Worm (Caenorhabditis elegans): ENCODE results near the gene T08D10.4.

Gene T08D10.4

ce11 chrX:11985887-11986286 is 32.8 kb upstream of the T08D10.4 start, which contains the start of gene C49F5.5:
C49F5.5 (plus strand) TSS chrX:11986187.
- no peak for TF ChIP-seq ama-1 (optimal IDR thresholded peaks at IDR 0.05)
- no peak for TF ChIP-seq tbx-11 (GFP tag; IDR thresholded peaks at IDR 0.05)
- no peak for TF ChIP-seq flt-1 (GFP tag; IDR thresholded peaks at IDR 0.05)
- no peak for TF ChIP-seq sea-1 (GFP tag; conservative IDR thresholded peaks at IDR 0.05)
- no peak for TF ChIP-seq hmbx-1 (tag; optimal IDR thresholded peaks at IDR 0.05)
- no peak for TF ChIP-seq hnd-1 (tag; optimal IDR thresholded peaks at IDR 0.05)
- no peak for TF ChIP-seq tbx-37 (GFP tag; conservative IDR thresholded peaks at IDR 0.05)
- no peak for TF ChIP-seq pes-1 (GFP tag; IDR thresholded peaks at IDR 0.05)
- no peak for TF ChIP-seq hmg-4 (GFP tag; optimal IDR thresholded peaks at IDR 0.05)
- no peak for TF ChIP-seq ceh-13 (GFP tag; optimal IDR thresholded peaks at IDR 0.05)
- no peak for TF ChIP-seq F13C5.2 (tag; optimal IDR thresholded peaks at IDR 0.05)

DNA sequence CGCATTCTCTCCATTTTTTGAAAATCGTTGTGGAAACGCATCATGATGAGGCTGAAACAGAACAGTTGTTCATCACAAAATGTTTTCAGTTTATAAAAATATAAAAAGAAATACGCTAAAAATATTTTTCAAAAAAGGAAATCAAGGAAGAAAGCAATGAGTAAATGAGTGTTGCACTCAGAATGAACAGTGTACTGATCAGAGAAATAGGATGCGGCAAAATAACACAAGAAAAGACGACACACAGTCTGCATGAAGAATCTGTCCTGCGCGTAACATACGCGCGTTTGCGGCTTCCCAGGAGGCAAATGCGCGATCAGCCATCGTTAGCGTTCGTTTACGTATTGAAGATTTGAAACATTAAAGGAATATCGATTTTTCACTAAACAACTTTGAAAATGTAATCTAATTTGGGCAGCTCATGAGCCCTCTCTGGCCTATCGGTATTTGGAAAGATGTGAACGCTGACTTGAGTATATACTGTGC is 30.5 kb upstream of the T08D10.4 start, which contains the start of gene C49F5.3:
TSS of gene C49F5.3 (minus strand) at position 51 of the 486 bp plus-strand sequence.
- TF ChIP-seq ceh-13 (GFP tag; optimal IDR thresholded peaks at IDR 0.05) (no peak), hnd-1 (tag; optimal IDR thresholded peaks at IDR 0.05) (no peak), sea-1 (GFP tag; conservative IDR thresholded peaks at IDR 0.05) (no peak), B0310.2 (tag; optimal IDR thresholded peaks at IDR 0.05) (no peak), tbx-37 (GFP tag; conservative IDR thresholded peaks at IDR 0.05) (no peak), hmg-4 (GFP tag; optimal IDR thresholded peaks at IDR 0.05) (no peak), hmbx-1 (tag; optimal IDR thresholded peaks at IDR 0.05) (no peak), tra-4 (tag; optimal IDR thresholded peaks at IDR 0.05) (no peak), F13C5.2 (tag; optimal IDR thresholded peaks at IDR 0.05) (no peak), tbx-11 (GFP tag; IDR thresholded peaks at IDR 0.05) (no peak), flt-1 (GFP tag; IDR thresholded peaks at IDR 0.05) (no peak), ets-7 (tag; optimal IDR thresholded peaks at IDR 0.05) (no peak), scrt-1 (GFP tag; IDR thresholded peaks at IDR 0.05) (no peak), ama-1 (optimal IDR thresholded peaks at IDR 0.05) (no peak), pes-1 (GFP tag; IDR thresholded peaks at IDR 0.05) (no peak), ceh-36 (tag; optimal IDR thresholded peaks at IDR 0.05) (no peak), aly-1 (tag; optimal IDR thresholded peaks at IDR 0.05) (no peak)

- TF ChIP-seq tra-4 (tag; optimal IDR thresholded peaks at IDR 0.05) (no peak), hnd-1 (tag; optimal IDR thresholded peaks at IDR 0.05) (no peak), ceh-36 (tag; optimal IDR thresholded peaks at IDR 0.05) (no peak), tbx-37 (GFP tag; conservative IDR thresholded peaks at IDR 0.05) (no peak), aly-1 (tag; optimal IDR thresholded peaks at IDR 0.05) (no peak), B0310.2 (tag; optimal IDR thresholded peaks at IDR 0.05) (no peak), hmbx-1 (tag; optimal IDR thresholded peaks at IDR 0.05) (no peak), hmg-4 (GFP tag; optimal IDR thresholded peaks at IDR 0.05) (no peak), ama-1 (optimal IDR thresholded peaks at IDR 0.05) (no peak), scrt-1 (GFP tag; IDR thresholded peaks at IDR 0.05) (no peak), F13C5.2 (tag; optimal IDR thresholded peaks at IDR 0.05) (no peak), ceh-13 (GFP tag; optimal IDR thresholded peaks at IDR 0.05) (no peak)
Measured at ce11 chrX:11982065-11982464, 28.9 kb upstream of the T08D10.4 start, which contains the start of gene nhr-167. nhr-167 (minus strand) TSS chrX:11982085.

DNA sequence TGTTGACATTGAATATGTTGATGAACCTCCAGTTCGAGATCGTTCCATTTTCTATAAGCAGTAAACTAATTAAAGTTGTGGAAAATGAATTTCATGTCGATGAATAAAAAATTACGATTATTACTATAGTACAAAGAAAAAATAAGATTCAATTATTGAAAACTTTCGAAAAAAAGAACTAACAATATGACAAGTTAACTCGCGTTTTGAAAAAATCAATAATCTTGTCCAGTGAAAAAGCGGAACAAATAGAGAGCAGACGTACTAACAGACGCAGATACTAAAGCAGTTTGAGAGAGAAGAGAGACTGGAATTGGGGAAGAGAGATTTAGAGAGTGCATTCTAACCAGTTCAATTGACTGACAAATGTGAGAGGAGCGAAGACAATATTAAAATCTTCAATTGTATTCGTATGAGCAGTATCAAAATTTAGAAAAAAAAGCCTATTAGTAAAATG is 21.5 kb upstream of the T08D10.4 start, which contains the start of gene set-6:
TSS of gene set-6 (minus strand) at position 51 of the 457 bp plus-strand sequence.
- TF ChIP-seq aly-1 (tag; optimal IDR thresholded peaks at IDR 0.05) = no peak
- no peak for TF ChIP-seq flt-1 (GFP tag; IDR thresholded peaks at IDR 0.05)
- TF ChIP-seq ets-7 (tag; optimal IDR thresholded peaks at IDR 0.05) = no peak
- TF ChIP-seq hmg-4 (GFP tag; optimal IDR thresholded peaks at IDR 0.05) = no peak
- no peak for TF ChIP-seq ceh-36 (tag; optimal IDR thresholded peaks at IDR 0.05)
- no peak for TF ChIP-seq tbx-11 (GFP tag; IDR thresholded peaks at IDR 0.05)
- TF ChIP-seq B0310.2 (tag; optimal IDR thresholded peaks at IDR 0.05) = no peak
- no peak for TF ChIP-seq F13C5.2 (tag; optimal IDR thresholded peaks at IDR 0.05)
- no peak for TF ChIP-seq tbx-37 (GFP tag; conservative IDR thresholded peaks at IDR 0.05)
- TF ChIP-seq hmbx-1 (tag; optimal IDR thresholded peaks at IDR 0.05) = no peak
- no peak for TF ChIP-seq tra-4 (tag; optimal IDR thresholded peaks at IDR 0.05)
- TF ChIP-seq ceh-13 (GFP tag; optimal IDR thresholded peaks at IDR 0.05) = no peak
- no peak for TF ChIP-seq ama-1 (optimal IDR thresholded peaks at IDR 0.05)
- no peak for TF ChIP-seq sea-1 (GFP tag; conservative IDR thresholded peaks at IDR 0.05)
- TF ChIP-seq pes-1 (GFP tag; IDR thresholded peaks at IDR 0.05) = no peak
- no peak for TF ChIP-seq hnd-1 (tag; optimal IDR thresholded peaks at IDR 0.05)
- TF ChIP-seq scrt-1 (GFP tag; IDR thresholded peaks at IDR 0.05) = no peak

- TF ChIP-seq ceh-13 (GFP tag; optimal IDR thresholded peaks at IDR 0.05) (no peak), B0310.2 (tag; optimal IDR thresholded peaks at IDR 0.05) (no peak), aly-1 (tag; optimal IDR thresholded peaks at IDR 0.05) (no peak), ceh-36 (tag; optimal IDR thresholded peaks at IDR 0.05) (no peak), pes-1 (GFP tag; IDR thresholded peaks at IDR 0.05) (no peak), ama-1 (optimal IDR thresholded peaks at IDR 0.05) (no peak), ets-7 (tag; optimal IDR thresholded peaks at IDR 0.05) (no peak), hmbx-1 (tag; optimal IDR thresholded peaks at IDR 0.05) (no peak), F13C5.2 (tag; optimal IDR thresholded peaks at IDR 0.05) (no peak), flt-1 (GFP tag; IDR thresholded peaks at IDR 0.05) (no peak), tra-4 (tag; optimal IDR thresholded peaks at IDR 0.05) (no peak), sea-1 (GFP tag; conservative IDR thresholded peaks at IDR 0.05) (no peak), tbx-11 (GFP tag; IDR thresholded peaks at IDR 0.05) (no peak), hmg-4 (GFP tag; optimal IDR thresholded peaks at IDR 0.05) (no peak), hnd-1 (tag; optimal IDR thresholded peaks at IDR 0.05) (no peak), scrt-1 (GFP tag; IDR thresholded peaks at IDR 0.05) (no peak), tbx-37 (GFP tag; conservative IDR thresholded peaks at IDR 0.05) (no peak)
Measured at ce11 chrX:11971323-11971722, 18.2 kb upstream of the T08D10.4 start.

DNA sequence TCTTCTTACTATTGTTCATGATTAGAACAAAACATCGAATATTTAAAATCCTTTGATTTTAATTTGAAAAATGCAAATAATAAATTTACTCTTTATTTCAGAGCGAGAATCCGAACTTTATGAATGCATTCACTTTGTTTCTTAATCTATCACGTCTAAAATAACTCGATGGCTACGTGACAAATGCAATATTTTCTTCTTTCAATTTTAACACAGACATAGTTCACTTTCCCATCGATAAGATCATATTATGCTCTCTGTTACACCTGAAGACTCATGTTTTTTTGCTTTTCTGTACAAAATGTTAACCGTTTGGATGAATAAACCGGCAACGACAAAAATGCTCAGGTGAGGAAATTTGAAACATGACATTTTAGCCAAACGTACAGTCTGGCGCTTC is 16.4 kb upstream of the T08D10.4 start:
- TF ChIP-seq ama-1 (optimal IDR thresholded peaks at IDR 0.05) (no peak), tbx-37 (GFP tag; conservative IDR thresholded peaks at IDR 0.05) (no peak), ets-7 (tag; optimal IDR thresholded peaks at IDR 0.05) (no peak), F13C5.2 (tag; optimal IDR thresholded peaks at IDR 0.05) (no peak), ceh-13 (GFP tag; optimal IDR thresholded peaks at IDR 0.05) (no peak), hnd-1 (tag; optimal IDR thresholded peaks at IDR 0.05) (no peak), tra-4 (tag; optimal IDR thresholded peaks at IDR 0.05) (no peak), pes-1 (GFP tag; IDR thresholded peaks at IDR 0.05) (no peak), hmbx-1 (tag; optimal IDR thresholded peaks at IDR 0.05) (no peak), scrt-1 (GFP tag; IDR thresholded peaks at IDR 0.05) (no peak), aly-1 (tag; optimal IDR thresholded peaks at IDR 0.05) (no peak), flt-1 (GFP tag; IDR thresholded peaks at IDR 0.05) (no peak), sea-1 (GFP tag; conservative IDR thresholded peaks at IDR 0.05) (no peak), B0310.2 (tag; optimal IDR thresholded peaks at IDR 0.05) (no peak), ceh-36 (tag; optimal IDR thresholded peaks at IDR 0.05) (no peak), hmg-4 (GFP tag; optimal IDR thresholded peaks at IDR 0.05) (no peak), tbx-11 (GFP tag; IDR thresholded peaks at IDR 0.05) (no peak)
